Worm (Caenorhabditis elegans): ENCODE results near the gene rfip-1.

- TF ChIP-seq tbx-2 (tag; optimal IDR thresholded peaks at IDR 0.05) (no peak), nhr-28 (tag; optimal IDR thresholded peaks at IDR 0.05) (no peak), nhr-77 (tag; optimal IDR thresholded peaks at IDR 0.05) (no peak), aly-2 (tag; optimal IDR thresholded peaks at IDR 0.05) (no peak), ama-1 (optimal IDR thresholded peaks at IDR 0.05) (no peak), lin-39 (tag; optimal IDR thresholded peaks at IDR 0.05) (no peak), unc-39 (tag; optimal IDR thresholded peaks at IDR 0.05) (no peak)
Observed at ce11 chrII:5931109-5931508, 46.8 kb downstream of the rfip-1 start.
